Fruit fly (Drosophila melanogaster) whole organism, pupa: Measurements from ENCODE around the gene Pkcdelta.

Experiments used
- CG14655 ChIP-seq: fragments of 200-800 bp; sonication (Bioruptor generic); optimal IDR thresholded peaks from 3 replicates; lab custom pipeline; 2017; ENCODE audit warnings: mild to moderate bottlenecking, missing biosample characterization, missing genetic modification reagents, missing genetic modification characterization
- CG4496 ChIP-seq: fragments of 200-800 bp; sonication (Bioruptor generic); IDR thresholded peaks from 3 replicates; pipeline ENCODE4 v1.3.6; 2022; ENCODE audit warnings: missing biosample characterization, missing genetic modification characterization
- CG9948 ChIP-seq: fragments of 200-800 bp; sonication (Bioruptor generic); optimal IDR thresholded peaks from 2 replicates; lab custom pipeline; 2018; ENCODE audit warnings: missing biosample characterization, mild to moderate bottlenecking, missing genetic modification characterization, moderate library complexity

- TF ChIP-seq CG14655 (GFP tag; lab: Kevin White, UChicago) (no peak), CG9948 (no peak), CG4496 (GFP tag; lab: Robert Waterston, UW) (no peak)
Measured at dm6 chrX:12391732-12392131, 40.3 kb upstream of the Pkcdelta start.
